Fruit fly (Drosophila melanogaster) whole organism, embryonic: ENCODE data around the gene Mgat4a.

Source experiments
- Ada2b ChIP-seq: fragments of 200-800 bp; sonication (Bioruptor generic); IDR thresholded peaks from 2 replicates; pipeline ENCODE4 v1.3.6; 2022; ENCODE audit warnings: missing biosample characterization, missing genetic modification characterization
- Aef1 ChIP-seq: fragments of 200-800 bp; sonication (Bioruptor generic); IDR thresholded peaks from 3 replicates; pipeline ENCODE4 v1.3.6; 2022; ENCODE audit warnings: missing biosample characterization, missing genetic modification characterization
- Atf6 ChIP-seq: fragments of 200-800 bp; sonication (Bioruptor generic); IDR thresholded peaks from 2 replicates; pipeline ENCODE4 v1.3.6; 2022; ENCODE audit warnings: missing biosample characterization, missing genetic modification characterization
- Bgb ChIP-seq: fragments of 200-800 bp; sonication (Bioruptor generic); IDR thresholded peaks from 2 replicates; pipeline ENCODE4 v1.3.6; 2022; ENCODE audit warnings: missing biosample characterization, missing genetic modification characterization; ENCODE audit not compliant: partially characterized antibody
- CG10431 ChIP-seq: fragments of 200-800 bp; sonication (Bioruptor generic); optimal IDR thresholded peaks from 3 replicates; lab custom pipeline; 2018; ENCODE audit warnings: missing biosample characterization, mild to moderate bottlenecking, missing genetic modification characterization
- CG10979 ChIP-seq: fragments of 200-800 bp; sonication (Bioruptor generic); optimal IDR thresholded peaks from 2 replicates; lab custom pipeline; 2018; ENCODE audit warnings: missing biosample characterization, mild to moderate bottlenecking, missing genetic modification characterization, moderate library complexity
- CG11247 ChIP-seq: fragments of 200-800 bp; sonication (Bioruptor generic); IDR thresholded peaks from 2 replicates; pipeline ENCODE4 v1.3.6; 2022; ENCODE audit warnings: missing biosample characterization, missing genetic modification characterization
- CG11456 ChIP-seq: fragments of 200-800 bp; sonication (Bioruptor generic); IDR thresholded peaks from 3 replicates; pipeline ENCODE4 v1.3.6; 2022; ENCODE audit warnings: missing biosample characterization, missing genetic modification characterization
- CG11696 ChIP-seq: fragments of 200-800 bp; sonication (Bioruptor generic); IDR thresholded peaks from 2 replicates; pipeline ENCODE4 v1.3.6; 2022; ENCODE audit warnings: missing biosample characterization, missing genetic modification characterization
- CG11723 ChIP-seq: fragments of 200-800 bp; sonication (Bioruptor generic); optimal IDR thresholded peaks from 2 replicates; lab custom pipeline; 2017; ENCODE audit warnings: missing biosample characterization, mild to moderate bottlenecking, missing genetic modification characterization
- CG12391 ChIP-seq: fragments of 200-800 bp; sonication (Bioruptor generic); optimal IDR thresholded peaks from 3 replicates; lab custom pipeline; 2018; ENCODE audit warnings: missing biosample characterization, mild to moderate bottlenecking, missing genetic modification characterization, moderate library complexity
- CG13624 ChIP-seq: fragments of 200-800 bp; sonication (Bioruptor generic); optimal IDR thresholded peaks from 2 replicates; lab custom pipeline; 2016; ENCODE audit warnings: missing biosample characterization, missing genetic modification characterization
- CG13775 ChIP-seq: fragments of 200-800 bp; sonication (Bioruptor generic); optimal IDR thresholded peaks from 3 replicates; lab custom pipeline; 2017; ENCODE audit warnings: missing biosample characterization, mild to moderate bottlenecking, missing genetic modification characterization
- CG14860 ChIP-seq: fragments of 200-800 bp; sonication (Bioruptor generic); IDR thresholded peaks from 3 replicates; pipeline ENCODE4 v1.3.6; 2022; ENCODE audit warnings: missing biosample characterization, missing genetic modification characterization; ENCODE audit not compliant: partially characterized antibody
- CG18011 ChIP-seq: fragments of 200-800 bp; sonication (Bioruptor generic); optimal IDR thresholded peaks from 2 replicates; lab custom pipeline; 2017; ENCODE audit warnings: missing biosample characterization, missing genetic modification characterization, mild to moderate bottlenecking, moderate library complexity, missing genotype
- CG2116 ChIP-seq: fragments of 200-800 bp; sonication (Bioruptor generic); optimal IDR thresholded peaks from 3 replicates; lab custom pipeline; 2018; ENCODE audit warnings: missing biosample characterization, mild to moderate bottlenecking, missing genetic modification characterization
- CG30020 ChIP-seq: fragments of 200-800 bp; optimal IDR thresholded peaks from 2 replicates; lab custom pipeline; 2019; ENCODE audit warnings: missing biosample characterization, mild to moderate bottlenecking, missing genetic modification characterization, moderate library complexity
- CG3163 ChIP-seq: fragments of 200-800 bp; sonication (Bioruptor generic); optimal IDR thresholded peaks from 3 replicates; lab custom pipeline; 2016; ENCODE audit warnings: missing biosample characterization, missing genetic modification characterization
- CG4360 ChIP-seq: fragments of 200-800 bp; sonication (Bioruptor generic); IDR thresholded peaks from 2 replicates; pipeline ENCODE4 v1.3.6; 2022; ENCODE audit warnings: missing biosample characterization, missing genetic modification characterization
- CG4617 ChIP-seq: fragments of 200-800 bp; sonication (Bioruptor generic); optimal IDR thresholded peaks from 3 replicates; lab custom pipeline; 2016; ENCODE audit warnings: missing biosample characterization, missing genetic modification characterization, borderline replicate concordance
- CG4820 ChIP-seq: fragments of 200-800 bp; sonication (Bioruptor generic); optimal IDR thresholded peaks from 3 replicates; lab custom pipeline; 2016; ENCODE audit warnings: missing biosample characterization, missing genetic modification characterization
- CG9727 ChIP-seq: fragments of 200-800 bp; sonication (Bioruptor generic); optimal IDR thresholded peaks from 3 replicates; lab custom pipeline; 2017; ENCODE audit warnings: missing biosample characterization, mild to moderate bottlenecking, missing genetic modification characterization
- Dek ChIP-seq: fragments of 200-800 bp; sonication (Bioruptor generic); optimal IDR thresholded peaks from 3 replicates; lab custom pipeline; 2019; ENCODE audit warnings: missing biosample characterization, mild to moderate bottlenecking, missing genetic modification characterization, moderate library complexity
- E2f1 ChIP-seq: fragments of 200-800 bp; sonication (Bioruptor generic); IDR thresholded peaks from 2 replicates; pipeline ENCODE4 v1.3.6; 2022; ENCODE audit warnings: missing biosample characterization, missing genetic modification characterization
- E2f2 ChIP-seq: fragments of 200-800 bp; sonication (Bioruptor generic); IDR thresholded peaks from 2 replicates; pipeline ENCODE4 v1.3.6; 2022; ENCODE audit warnings: missing biosample characterization, missing genetic modification characterization
- H15 ChIP-seq: fragments of 200-800 bp; sonication (Bioruptor generic); IDR thresholded peaks from 3 replicates; pipeline ENCODE4 v1.3.6; 2022; ENCODE audit warnings: missing biosample characterization, missing genetic modification characterization
- H2.0 ChIP-seq: fragments of 200-800 bp; sonication (Bioruptor generic); IDR thresholded peaks from 2 replicates; pipeline ENCODE4 v1.3.6; 2022; ENCODE audit warnings: missing biosample characterization, missing genetic modification characterization
- Meics ChIP-seq: fragments of 200-800 bp; sonication (Bioruptor generic); optimal IDR thresholded peaks from 2 replicates; lab custom pipeline; 2017; ENCODE audit warnings: missing biosample characterization, mild to moderate bottlenecking, missing genetic modification characterization
- Nf-YA ChIP-seq: fragments of 200-800 bp; sonication (Bioruptor generic); IDR thresholded peaks from 2 replicates; pipeline ENCODE4 v1.3.6; 2022; ENCODE audit warnings: missing biosample characterization, missing genetic modification characterization
- Rfx ChIP-seq: fragments of 200-800 bp; sonication (Bioruptor generic); IDR thresholded peaks from 2 replicates; pipeline ENCODE4 v1.3.6; 2022; ENCODE audit warnings: missing biosample characterization, missing genetic modification characterization
- Rx ChIP-seq: fragments of 200-800 bp; sonication (Bioruptor generic); IDR thresholded peaks from 2 replicates; pipeline ENCODE4 v1.3.6; 2022; ENCODE audit warnings: missing biosample characterization, missing genetic modification characterization
- Sry-δ ChIP-seq: fragments of 200-800 bp; sonication (Bioruptor generic); optimal IDR thresholded peaks from 2 replicates; lab custom pipeline; 2016; ENCODE audit warnings: missing biosample characterization, missing genetic modification characterization
- Stat92E ChIP-seq, 3 experiments: fragments of >200 bp in 2 of 3; fragments of 200-800 bp in 1 of 3; sonication (Bioruptor generic) in 1 of 3; optimal IDR thresholded peaks; 2 replicates each; lab custom pipeline; 2017 to 2019; ENCODE audit warnings: missing biosample characterization in 3 of 3, missing genetic modification characterization in 3 of 3, mild to moderate bottlenecking in 1 of 3, moderate library complexity in 1 of 3
- ab ChIP-seq: fragments of 200-800 bp; sonication (Bioruptor generic); optimal IDR thresholded peaks from 2 replicates; lab custom pipeline; 2016; ENCODE audit warnings: missing biosample characterization, missing genetic modification characterization
- btn ChIP-seq: fragments of 200-800 bp; sonication (Bioruptor generic); optimal IDR thresholded peaks from 2 replicates; lab custom pipeline; 2016; ENCODE audit warnings: missing biosample characterization, missing genetic modification characterization
- ci ChIP-seq: fragments of 200-800 bp; sonication (Bioruptor generic); IDR thresholded peaks from 3 replicates; pipeline ENCODE4 v1.3.6; 2022; ENCODE audit warnings: missing biosample characterization, missing genetic modification characterization
- dati ChIP-seq: fragments of 200-800 bp; sonication (Bioruptor generic); IDR thresholded peaks from 2 replicates; pipeline ENCODE4 v1.3.6; 2022; ENCODE audit warnings: missing biosample characterization, missing genetic modification characterization
- esg ChIP-seq: fragments of 200-800 bp; sonication (Bioruptor generic); conservative IDR thresholded peaks from 2 replicates; pipeline ENCODE4 v1.3.6; 2022; ENCODE audit warnings: missing biosample characterization, missing genetic modification characterization
- grau ChIP-seq: fragments of 200-800 bp; optimal IDR thresholded peaks from 3 replicates; lab custom pipeline; 2019; ENCODE audit warnings: missing biosample characterization, mild to moderate bottlenecking, missing genetic modification characterization, moderate library complexity
- jumu ChIP-seq: fragments of 200-800 bp; sonication (Bioruptor generic); optimal IDR thresholded peaks from 3 replicates; lab custom pipeline; 2016; ENCODE audit warnings: missing biosample characterization, missing genetic modification characterization
- nmo ChIP-seq: fragments of 200-800 bp; sonication (Bioruptor generic); optimal IDR thresholded peaks from 2 replicates; lab custom pipeline; 2018; ENCODE audit warnings: missing biosample characterization, mild to moderate bottlenecking, missing genetic modification characterization, moderate library complexity
- pho ChIP-seq: fragments of 200-800 bp; sonication (Bioruptor generic); optimal IDR thresholded peaks from 2 replicates; lab custom pipeline; 2016; ENCODE audit warnings: missing biosample characterization, missing genetic modification characterization
- seq ChIP-seq: fragments of 200-800 bp; sonication (Bioruptor generic); IDR thresholded peaks from 2 replicates; pipeline ENCODE4 v1.3.6; 2022; ENCODE audit warnings: missing biosample characterization, missing genetic modification characterization
- sob ChIP-seq: fragments of 200-800 bp; sonication (Bioruptor generic); IDR thresholded peaks from 2 replicates; pipeline ENCODE4 v1.3.6; 2022; ENCODE audit warnings: missing biosample characterization, missing genetic modification characterization
- stwl ChIP-seq: fragments of 200-800 bp; sonication (Bioruptor generic); optimal IDR thresholded peaks from 3 replicates; lab custom pipeline; 2018; ENCODE audit warnings: missing biosample characterization, mild to moderate bottlenecking, missing genetic modification characterization, moderate library complexity
- zen ChIP-seq: fragments of 200-800 bp; sonication (Bioruptor generic); optimal IDR thresholded peaks from 3 replicates; lab custom pipeline; 2018; ENCODE audit warnings: missing biosample characterization, mild to moderate bottlenecking, missing genetic modification characterization, moderate library complexity
- zen2 ChIP-seq: fragments of 200-800 bp; sonication (Bioruptor generic); IDR thresholded peaks from 3 replicates; pipeline ENCODE4 v1.3.6; 2022; ENCODE audit warnings: missing biosample characterization, missing genetic modification characterization; ENCODE audit not compliant: partially characterized antibody

Mgat4a gene

DNA sequence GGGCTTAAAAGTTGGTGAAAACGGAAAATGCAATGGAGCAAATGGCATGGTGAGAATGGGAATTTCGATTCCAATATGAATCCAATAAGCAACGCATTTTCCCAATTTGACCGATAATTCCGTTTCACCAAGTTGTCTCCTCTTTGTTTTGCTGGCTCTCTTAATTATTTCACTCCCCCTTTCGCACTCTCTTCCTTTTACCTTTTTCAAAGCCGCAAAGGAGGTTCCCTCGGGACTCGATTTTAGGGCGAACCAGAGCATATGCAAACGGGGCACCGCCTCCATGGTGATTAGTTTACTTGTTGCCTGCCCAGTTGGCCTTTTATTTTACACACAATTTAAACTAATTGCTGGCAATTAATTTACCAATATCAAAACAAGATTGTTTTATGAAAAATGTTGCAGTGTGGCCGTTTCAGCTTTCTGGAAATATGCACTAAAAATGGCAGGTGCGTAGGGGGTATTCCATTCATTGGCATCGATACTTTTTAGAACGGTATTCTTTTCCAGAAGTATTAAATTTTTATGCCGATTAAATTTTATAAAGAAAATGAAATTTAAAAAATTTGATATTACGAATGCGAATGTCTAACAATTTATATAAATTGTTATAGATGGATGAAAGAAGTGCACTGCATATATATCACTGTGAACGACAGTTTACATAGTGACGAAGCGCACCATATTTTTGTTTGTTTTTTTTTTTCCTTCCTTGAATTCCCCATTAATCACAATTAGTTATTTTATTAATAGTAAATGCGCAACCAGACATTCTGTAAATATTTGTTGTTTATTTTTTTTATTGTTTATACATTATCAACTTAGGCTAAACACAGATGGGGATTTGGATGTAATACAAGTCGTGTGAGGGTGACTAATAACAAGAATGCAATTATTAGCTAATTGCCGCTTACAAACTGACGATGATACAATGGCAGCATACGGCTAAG, 14.2 kb downstream of the Mgat4a start, which contains the start of gene mop (continued):
- no peak for TF ChIP-seq CG30020 (tag; lab: Kevin White, UChicago)
- peak; percentile 55 for TF ChIP-seq CG4617
- peak; percentile 20; the same call in 1 of the 2 replicates for TF ChIP-seq E2f2
- peak; percentile 41 for TF ChIP-seq E2f1 (GFP tag; lab: Robert Waterston, UW)
- peak; percentile 61 for TF ChIP-seq nmo (GFP tag; lab: Kevin White, UChicago)
- TF ChIP-seq CG4360 = no peak; the same call in 1 of the 2 replicates
- TF ChIP-seq Nf-YA = 0 out of 2 replicates have a peak, but pooled peaks have one; percentile 9
- TF ChIP-seq pho (GFP tag; lab: Kevin White, UChicago) = no peak
- TF ChIP-seq grau (tag; lab: Kevin White, UChicago) = peak; percentile 12
- TF ChIP-seq jumu (GFP tag; lab: Kevin White, UChicago) = peak; percentile 24
- TF ChIP-seq CG10431 (GFP tag; lab: Kevin White, UChicago) = no peak
- peak; percentile 56; the same call in 1 of the 3 replicates for TF ChIP-seq ci
- peak; percentile 14; the same call in 1 of the 2 replicates for TF ChIP-seq Bgb
- TF ChIP-seq CG18011 (GFP tag; lab: Kevin White, UChicago) = no peak
- peak; percentile 51 for TF ChIP-seq Ada2b (GFP tag; lab: Robert Waterston, UW)
- peak; percentile 21; the same call in 1 of the 3 replicates for TF ChIP-seq CG14860 (GFP tag; lab: Robert Waterston, UW)
- TF ChIP-seq dati (GFP tag; lab: Robert Waterston, UW) = no peak
- no peak for TF ChIP-seq CG13624 (GFP tag; lab: Kevin White, UChicago)
- TF ChIP-seq zen2 (GFP tag; lab: Robert Waterston, UW) = no peak; the same call in 2 of the 3 replicates
- 0 out of 2 replicates have a peak, but pooled peaks have one; percentile 33 for TF ChIP-seq Rx (GFP tag; lab: Robert Waterston, UW)
- TF ChIP-seq CG2116 (GFP tag; lab: Kevin White, UChicago) = peak; percentile 29
- peak; percentile 48; the same call in 1 of the 2 replicates for TF ChIP-seq sob (GFP tag; lab: Robert Waterston, UW)
- TF ChIP-seq ab (GFP tag; lab: Kevin White, UChicago) = no peak
- TF ChIP-seq CG10979 (tag; lab: Kevin White, UChicago) = peak; percentile 43
- TF ChIP-seq Stat92E (GFP tag; optimal IDR thresholded peaks at IDR 0.05; lab: Kevin White, UChicago) = peak in 1 of 3 experiments; percentile 62
- peak; percentile 60 for TF ChIP-seq CG12391
- TF ChIP-seq Rfx (GFP tag; lab: Robert Waterston, UW) = peak; percentile 81
- TF ChIP-seq esg (GFP tag; lab: Robert Waterston, UW) = peak; percentile 59
- TF ChIP-seq H15 (GFP tag; lab: Robert Waterston, UW) = 0 out of 3 replicates have a peak, but pooled peaks have one; percentile 20
- TF ChIP-seq CG11723 (GFP tag; lab: Kevin White, UChicago) = no peak
- peak; percentile 55 for TF ChIP-seq stwl (tag; lab: Kevin White, UChicago)
- peak; percentile 58 for TF ChIP-seq Atf6 (GFP tag; lab: Robert Waterston, UW)
- TF ChIP-seq seq (GFP tag; lab: Robert Waterston, UW) = peak; percentile 53; the same call in 1 of the 2 replicates
- 0 out of 3 replicates have a peak, but pooled peaks have one; percentile 55 for TF ChIP-seq CG11456 (GFP tag; lab: Robert Waterston, UW)
- peak; percentile 96 for TF ChIP-seq Meics (GFP tag; lab: Kevin White, UChicago)
- TF ChIP-seq Dek (tag; lab: Kevin White, UChicago) = peak; percentile 22
- TF ChIP-seq btn = no peak
- peak; percentile 17 for TF ChIP-seq zen (tag; lab: Kevin White, UChicago)
- TF ChIP-seq CG13775 (GFP tag; lab: Kevin White, UChicago) = peak; percentile 21
- peak; percentile 43; the same call in 1 of the 2 replicates for TF ChIP-seq CG11696 (GFP tag; lab: Robert Waterston, UW)
- TF ChIP-seq CG4820 = peak; percentile 16
- peak; percentile 97 for TF ChIP-seq CG3163
- TF ChIP-seq Aef1 = peak; percentile 30; the same call in 1 of the 3 replicates
- 0 out of 2 replicates have a peak, but pooled peaks have one; percentile 37 for TF ChIP-seq CG11247 (GFP tag; lab: Robert Waterston, UW)
- peak; percentile 12 for TF ChIP-seq CG9727
- TF ChIP-seq H2.0 = peak; percentile 56
- peak; percentile 31 for TF ChIP-seq Sry-δ
